Worm (Caenorhabditis elegans): ENCODE measurements around the gene rars-1.

rars-1 gene

ce11 chrIII:4951824-4952223 lies 34.8 kb upstream of the rars-1 start, which contains the start of gene flh-2:
flh-2 (plus strand) TSS chrIII:4952124.
- TF ChIP-seq mbf-1 (tag; optimal IDR thresholded peaks at IDR 0.05) (no peak), aly-2 (tag; optimal IDR thresholded peaks at IDR 0.05) (no peak), crh-2 (tag; optimal IDR thresholded peaks at IDR 0.05) (no peak)

DNA sequence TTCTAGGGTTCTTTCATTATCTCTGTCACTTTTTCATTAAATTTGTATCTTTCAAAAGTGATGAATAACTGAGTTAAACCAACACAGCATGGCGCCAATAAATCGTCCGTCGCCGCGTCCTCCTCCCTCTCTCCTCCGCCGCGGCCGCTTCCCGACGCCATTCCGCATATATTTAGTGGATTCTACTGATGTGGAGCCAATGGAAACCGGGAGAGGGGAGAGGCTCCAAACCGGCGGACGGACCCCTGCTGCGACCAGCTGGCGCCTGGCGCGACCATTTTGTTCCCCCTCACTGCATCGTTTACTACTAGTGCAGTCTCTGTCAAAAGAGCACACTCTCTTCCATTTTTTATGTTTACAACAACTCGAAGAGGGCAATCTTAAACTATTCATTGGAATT lies 34.2 kb upstream of the rars-1 start:
- TF ChIP-seq fos-1 (tag; optimal IDR thresholded peaks at IDR 0.05): no peak
- no peak for TF ChIP-seq snpc-4 (tag; optimal IDR thresholded peaks at IDR 0.05)
- TF ChIP-seq lsy-2 (tag; optimal IDR thresholded peaks at IDR 0.05): peak in 1 of 2 experiments; percentile 25
- no peak for TF ChIP-seq lin-11 (tag; optimal IDR thresholded peaks at IDR 0.05)
- TF ChIP-seq lin-13 (GFP tag; optimal IDR thresholded peaks at IDR 0.05): no peak
- peak; percentile 20 for TF ChIP-seq C34F6.9 (tag; optimal IDR thresholded peaks at IDR 0.05)
- no peak for TF ChIP-seq nhr-11 (tag; optimal IDR thresholded peaks at IDR 0.05)
- no peak for TF ChIP-seq crh-2 (tag; optimal IDR thresholded peaks at IDR 0.05)
- no peak for TF ChIP-seq elt-3 (tag; optimal IDR thresholded peaks at IDR 0.05)
- no peak for TF ChIP-seq nhr-6 (tag; optimal IDR thresholded peaks at IDR 0.05)
- TF ChIP-seq zag-1 (tag; optimal IDR thresholded peaks at IDR 0.05): no peak
- no peak for TF ChIP-seq ceh-82 (tag; optimal IDR thresholded peaks at IDR 0.05)
- TF ChIP-seq nhr-25 (tag; optimal IDR thresholded peaks at IDR 0.05): no peak

- no peak for TF ChIP-seq nhr-237 (tag; optimal IDR thresholded peaks at IDR 0.05)
- no peak for TF ChIP-seq alr-1 (tag; optimal IDR thresholded peaks at IDR 0.05)
- TF ChIP-seq unc-55 (GFP tag; optimal IDR thresholded peaks at IDR 0.05): peak; percentile 65
- TF ChIP-seq nhr-6 (tag; optimal IDR thresholded peaks at IDR 0.05): no peak
- peak; percentile 22 for TF ChIP-seq crh-2 (tag; optimal IDR thresholded peaks at IDR 0.05)
- no peak for TF ChIP-seq egl-27 (tag; optimal IDR thresholded peaks at IDR 0.05)
- TF ChIP-seq elt-3 (tag; optimal IDR thresholded peaks at IDR 0.05): no peak
- peak; percentile 30 for TF ChIP-seq nhr-129 (tag; optimal IDR thresholded peaks at IDR 0.05)
- TF ChIP-seq lin-13 (GFP tag; optimal IDR thresholded peaks at IDR 0.05): no peak
- TF ChIP-seq unc-62 (GFP tag; optimal IDR thresholded peaks at IDR 0.05): no peak
- TF ChIP-seq sma-3 (GFP tag; optimal IDR thresholded peaks at IDR 0.05): no peak
- TF ChIP-seq zag-1 (tag; optimal IDR thresholded peaks at IDR 0.05): peak; percentile 68
- TF ChIP-seq C34F6.9 (tag; optimal IDR thresholded peaks at IDR 0.05): peak; percentile 69
- TF ChIP-seq mbf-1 (tag; optimal IDR thresholded peaks at IDR 0.05): no peak
- TF ChIP-seq R02D3.7 (tag; optimal IDR thresholded peaks at IDR 0.05): no peak
- TF ChIP-seq nhr-23 (tag; optimal IDR thresholded peaks at IDR 0.05): no peak
- TF ChIP-seq mdl-1 (tag; optimal IDR thresholded peaks at IDR 0.05): peak; percentile 13 to 37
- peak; percentile 57 for TF ChIP-seq F13H6.1 (tag; optimal IDR thresholded peaks at IDR 0.05)
- no peak for TF ChIP-seq nhr-11 (tag; optimal IDR thresholded peaks at IDR 0.05)
- TF ChIP-seq sem-4 (tag; optimal IDR thresholded peaks at IDR 0.05): peak; percentile 6
- TF ChIP-seq Y55F3AM.14 (GFP tag; optimal IDR thresholded peaks at IDR 0.05): no peak
- TF ChIP-seq aly-2 (tag; optimal IDR thresholded peaks at IDR 0.05): no peak
- peak; percentile 33 for TF ChIP-seq lin-11 (tag; optimal IDR thresholded peaks at IDR 0.05)
- TF ChIP-seq gmeb-1 (tag; optimal IDR thresholded peaks at IDR 0.05): no peak
- TF ChIP-seq lin-39 (tag; optimal IDR thresholded peaks at IDR 0.05): no peak
- TF ChIP-seq sma-9 (GFP tag; optimal IDR thresholded peaks at IDR 0.05): peak; percentile 25
- TF ChIP-seq sma-9 (tag; optimal IDR thresholded peaks at IDR 0.05): no peak
- TF ChIP-seq peb-1 (tag; optimal IDR thresholded peaks at IDR 0.05): no peak
- TF ChIP-seq nhr-10 (tag; optimal IDR thresholded peaks at IDR 0.05): no peak
- TF ChIP-seq fos-1 (tag; optimal IDR thresholded peaks at IDR 0.05): no peak
- no peak for TF ChIP-seq nhr-77 (tag; optimal IDR thresholded peaks at IDR 0.05)
- no peak for TF ChIP-seq blmp-1 (tag; optimal IDR thresholded peaks at IDR 0.05; ENCODE audit: insufficient read depth)
- no peak for TF ChIP-seq ceh-82 (tag; optimal IDR thresholded peaks at IDR 0.05)
- no peak for TF ChIP-seq ztf-11 (tag; optimal IDR thresholded peaks at IDR 0.05)
- TF ChIP-seq ZK546.5 (tag; optimal IDR thresholded peaks at IDR 0.05): no peak
- no peak for TF ChIP-seq snpc-4 (tag; optimal IDR thresholded peaks at IDR 0.05)
- TF ChIP-seq mab-5 (tag; optimal IDR thresholded peaks at IDR 0.05): no peak
- TF ChIP-seq ama-1 (optimal IDR thresholded peaks at IDR 0.05): no peak
- TF ChIP-seq skn-1 (tag; optimal IDR thresholded peaks at IDR 0.05): no peak
- TF ChIP-seq lsy-2 (tag; optimal IDR thresholded peaks at IDR 0.05): peak in 1 of 2 experiments; percentile 51
Measured at ce11 chrIII:4950345-4950744, 33.4 kb upstream of the rars-1 start.

Measured in whole organism, L2 larva.